Fruit fly (Drosophila melanogaster) whole organism, embryonic: ENCODE measurements around the gene hiro.

Experiments used
- Blimp-1 ChIP-seq: fragments of 200-800 bp; sonication (Bioruptor generic); optimal IDR thresholded peaks from 3 replicates; lab custom pipeline; 2018; ENCODE audit warnings: missing biosample characterization, missing genetic modification characterization, mild to moderate bottlenecking, moderate library complexity, missing genetic modification reagents
- CG10267 ChIP-seq: fragments of 200-800 bp; sonication (Bioruptor generic); optimal IDR thresholded peaks from 2 replicates; lab custom pipeline; 2018; ENCODE audit warnings: missing biosample characterization, mild to moderate bottlenecking, missing genetic modification characterization, moderate library complexity
- CG12219 ChIP-seq: fragments of 200-800 bp; sonication (Bioruptor generic); optimal IDR thresholded peaks from 3 replicates; lab custom pipeline; 2018; ENCODE audit warnings: missing biosample characterization, mild to moderate bottlenecking, missing genetic modification characterization
- CG12391 ChIP-seq: fragments of 200-800 bp; sonication (Bioruptor generic); optimal IDR thresholded peaks from 3 replicates; lab custom pipeline; 2018; ENCODE audit warnings: missing biosample characterization, mild to moderate bottlenecking, missing genetic modification characterization, moderate library complexity
- CG12744 ChIP-seq: fragments of 200-800 bp; sonication (Bioruptor generic); optimal IDR thresholded peaks from 2 replicates; lab custom pipeline; 2016; ENCODE audit warnings: missing biosample characterization, missing genetic modification characterization
- CG14710 ChIP-seq: fragments of 200-800 bp; sonication (Bioruptor generic); optimal IDR thresholded peaks from 3 replicates; lab custom pipeline; 2019; ENCODE audit warnings: missing biosample characterization, mild to moderate bottlenecking, missing genetic modification characterization, moderate library complexity
- CG15514 ChIP-seq: fragments of 200-800 bp; sonication (Bioruptor generic); optimal IDR thresholded peaks from 3 replicates; lab custom pipeline; 2017; ENCODE audit warnings: missing biosample characterization, missing genetic modification characterization, mild to moderate bottlenecking, moderate library complexity, missing genetic modification reagents
- CG15696 ChIP-seq: fragments of 200-800 bp; sonication (Bioruptor generic); optimal IDR thresholded peaks from 2 replicates; lab custom pipeline; 2019; ENCODE audit warnings: missing biosample characterization, mild to moderate bottlenecking, missing genetic modification characterization, moderate library complexity
- CG17328 ChIP-seq: fragments of 200-800 bp; sonication (Bioruptor generic); IDR thresholded peaks from 2 replicates; pipeline ENCODE4 v1.3.6; 2022; ENCODE audit warnings: missing biosample characterization, missing genetic modification characterization
- CG17361 ChIP-seq: fragments of 200-800 bp; sonication (Bioruptor generic); IDR thresholded peaks from 3 replicates; pipeline ENCODE4 v1.3.6; 2022; ENCODE audit warnings: missing biosample characterization, missing genetic modification characterization
- CG18262 ChIP-seq: fragments of 200-800 bp; optimal IDR thresholded peaks from 3 replicates; lab custom pipeline; 2019; ENCODE audit warnings: missing biosample characterization, mild to moderate bottlenecking, missing genetic modification characterization, moderate library complexity
- CG18476 ChIP-seq: fragments of 200-800 bp; sonication (Bioruptor generic); optimal IDR thresholded peaks from 2 replicates; lab custom pipeline; 2016; ENCODE audit warnings: missing biosample characterization, mild to moderate bottlenecking, missing genetic modification characterization
- CG18619 ChIP-seq: fragments of 200-800 bp; sonication (Bioruptor generic); optimal IDR thresholded peaks from 3 replicates; lab custom pipeline; 2017; ENCODE audit warnings: missing biosample characterization, mild to moderate bottlenecking, missing genetic modification characterization
- CG2129 ChIP-seq: fragments of 200-800 bp; sonication (Bioruptor generic); IDR thresholded peaks from 2 replicates; pipeline ENCODE4 v1.3.6; 2022; ENCODE audit warnings: missing biosample characterization, missing genetic modification characterization; ENCODE audit not compliant: partially characterized antibody
- CG33557 ChIP-seq: fragments of 200-800 bp; sonication (Bioruptor generic); optimal IDR thresholded peaks from 2 replicates; lab custom pipeline; 2019; ENCODE audit warnings: missing biosample characterization, mild to moderate bottlenecking, missing genetic modification characterization, moderate library complexity
- CG3726 ChIP-seq: fragments of 200-800 bp; sonication (Bioruptor generic); IDR thresholded peaks from 3 replicates; pipeline ENCODE4, ENCODE4 v1.3.6; 2022; ENCODE audit warnings: missing biosample characterization, missing genetic modification characterization
- CG4404 ChIP-seq: fragments of 200-800 bp; sonication (Bioruptor generic); IDR thresholded peaks from 2 replicates; pipeline ENCODE4 v1.3.6; 2022; ENCODE audit warnings: missing biosample characterization, missing genetic modification characterization
- CG4730 ChIP-seq: fragments of 200-800 bp; sonication (Bioruptor generic); IDR thresholded peaks from 2 replicates; pipeline ENCODE4 v1.3.6; 2022; ENCODE audit warnings: missing biosample characterization, missing genetic modification characterization
- CG8281 ChIP-seq: fragments of 200-800 bp; sonication (Bioruptor generic); optimal IDR thresholded peaks from 2 replicates; lab custom pipeline; 2018; ENCODE audit warnings: missing biosample characterization, mild to moderate bottlenecking, missing genetic modification characterization, moderate library complexity
- CG9797 ChIP-seq: fragments of 200-800 bp; sonication (Bioruptor generic); optimal IDR thresholded peaks from 3 replicates; lab custom pipeline; 2018; ENCODE audit warnings: missing biosample characterization, mild to moderate bottlenecking, missing genetic modification characterization
- CHES-1-like ChIP-seq: fragments of 200-800 bp; sonication (Bioruptor generic); optimal IDR thresholded peaks from 2 replicates; lab custom pipeline; 2016; ENCODE audit warnings: missing biosample characterization, missing genetic modification characterization
- D ChIP-seq, 2 experiments: fragments of 200-800 bp in 1 of 2; fragments of >200 bp in 1 of 2; sonication (Bioruptor generic) in 1 of 2; optimal IDR thresholded peaks; 2 replicates in 1 of 2; 3 replicates in 1 of 2; lab custom pipeline; 2017; ENCODE audit warnings: mild to moderate bottlenecking in 1 of 2, missing biosample characterization in 1 of 2, missing genetic modification characterization in 1 of 2, missing genetic modification reagents in 1 of 2
- D19A ChIP-seq: fragments of 200-800 bp; optimal IDR thresholded peaks from 3 replicates; lab custom pipeline; 2019; ENCODE audit warnings: missing biosample characterization, mild to moderate bottlenecking, missing genetic modification characterization, moderate library complexity
- Dip2 ChIP-seq: fragments of 200-800 bp; sonication (Bioruptor generic); IDR thresholded peaks from 2 replicates; pipeline ENCODE4 v1.3.6; 2022; ENCODE audit warnings: missing biosample characterization, missing genetic modification characterization
- Dp ChIP-seq: fragments of 200-800 bp; sonication (Bioruptor generic); optimal IDR thresholded peaks from 2 replicates; lab custom pipeline; 2018; ENCODE audit warnings: missing biosample characterization, mild to moderate bottlenecking, missing genetic modification characterization, moderate library complexity
- Drgx ChIP-seq: fragments of 200-800 bp; sonication (Bioruptor generic); IDR thresholded peaks from 2 replicates; pipeline ENCODE4 v1.3.6; 2022; ENCODE audit warnings: missing biosample characterization, missing genetic modification characterization
- Ets65A ChIP-seq: fragments of 200-800 bp; sonication (Bioruptor generic); peaks from one replicate; lab custom pipeline; 2016; ENCODE audit warnings: missing biosample characterization, missing genetic modification characterization
- HLH3B ChIP-seq: fragments of 200-800 bp; sonication (Bioruptor generic); IDR thresholded peaks from 2 replicates; pipeline ENCODE4 v1.3.6; 2022; ENCODE audit warnings: missing biosample characterization, missing genetic modification characterization
- Kr ChIP-seq: fragments of 200-800 bp; sonication (Bioruptor generic); optimal IDR thresholded peaks from 2 replicates; lab custom pipeline; 2017; ENCODE audit warnings: missing biosample characterization, mild to moderate bottlenecking, missing genetic modification characterization
- Oli ChIP-seq: fragments of 200-800 bp; sonication (Bioruptor generic); optimal IDR thresholded peaks from 2 replicates; lab custom pipeline; 2018; ENCODE audit warnings: missing biosample characterization, mild to moderate bottlenecking, missing genetic modification characterization, moderate library complexity
- cato ChIP-seq: fragments of 200-800 bp; sonication (Bioruptor generic); optimal IDR thresholded peaks from 2 replicates; lab custom pipeline; 2016; ENCODE audit warnings: missing biosample characterization, missing genetic modification characterization, borderline replicate concordance
- chm ChIP-seq: fragments of 200-800 bp; sonication (Bioruptor generic); IDR thresholded peaks from 2 replicates; pipeline ENCODE4 v1.3.6; 2022; ENCODE audit warnings: missing biosample characterization, missing genetic modification characterization
- dmrt11E ChIP-seq: fragments of 200-800 bp; sonication (Bioruptor generic); optimal IDR thresholded peaks from 3 replicates; lab custom pipeline; 2018; ENCODE audit warnings: missing biosample characterization, mild to moderate bottlenecking, missing genetic modification characterization, moderate library complexity
- grau ChIP-seq: fragments of 200-800 bp; optimal IDR thresholded peaks from 3 replicates; lab custom pipeline; 2019; ENCODE audit warnings: missing biosample characterization, mild to moderate bottlenecking, missing genetic modification characterization, moderate library complexity
- gsb-n ChIP-seq: fragments of 200-800 bp; sonication (Bioruptor generic); optimal IDR thresholded peaks from 3 replicates; lab custom pipeline; 2018; ENCODE audit warnings: missing biosample characterization, mild to moderate bottlenecking, missing genetic modification characterization
- inv ChIP-seq: fragments of 200-800 bp; sonication (Bioruptor generic); IDR thresholded peaks from 2 replicates; pipeline ENCODE4 v1.3.6; 2022; ENCODE audit warnings: missing biosample characterization, missing genetic modification characterization; ENCODE audit not compliant: partially characterized antibody
- jing ChIP-seq: fragments of 200-800 bp; sonication (Bioruptor generic); optimal IDR thresholded peaks from 2 replicates; lab custom pipeline; 2018; ENCODE audit warnings: missing biosample characterization, mild to moderate bottlenecking, missing genetic modification characterization
- lilli ChIP-seq: fragments of 200-800 bp; sonication (Bioruptor generic); optimal IDR thresholded peaks from 3 replicates; lab custom pipeline; 2016; ENCODE audit warnings: missing biosample characterization, missing genetic modification characterization
- nerfin-1 ChIP-seq: fragments of 200-800 bp; sonication (Bioruptor generic); optimal IDR thresholded peaks from 3 replicates; lab custom pipeline; 2019; ENCODE audit warnings: missing biosample characterization, mild to moderate bottlenecking, missing genetic modification characterization, moderate library complexity
- nom ChIP-seq: fragments of 200-800 bp; sonication (Bioruptor generic); optimal IDR thresholded peaks from 2 replicates; lab custom pipeline; 2017; ENCODE audit warnings: missing biosample characterization, missing genetic modification characterization, mild to moderate bottlenecking, moderate library complexity, missing genetic modification reagents
- phol ChIP-seq: fragments of 200-800 bp; sonication (Bioruptor generic); optimal IDR thresholded peaks from 3 replicates; lab custom pipeline; 2018; ENCODE audit warnings: missing biosample characterization, mild to moderate bottlenecking, missing genetic modification characterization, moderate library complexity
- sens ChIP-seq: fragments of 200-800 bp; sonication (Bioruptor generic); peaks from one replicate; lab custom pipeline; 2016; ENCODE audit warnings: missing biosample characterization, missing genetic modification characterization
- slou ChIP-seq: fragments of 200-800 bp; sonication (Bioruptor generic); optimal IDR thresholded peaks from 3 replicates; lab custom pipeline; 2016; ENCODE audit warnings: missing biosample characterization, missing genetic modification characterization
- stwl ChIP-seq: fragments of 200-800 bp; sonication (Bioruptor generic); optimal IDR thresholded peaks from 3 replicates; lab custom pipeline; 2018; ENCODE audit warnings: missing biosample characterization, mild to moderate bottlenecking, missing genetic modification characterization, moderate library complexity
- tap ChIP-seq: fragments of 200-800 bp; optimal IDR thresholded peaks from 3 replicates; lab custom pipeline; 2019; ENCODE audit warnings: missing biosample characterization, mild to moderate bottlenecking, missing genetic modification characterization, moderate library complexity
- tll ChIP-seq, 2 experiments: fragments of 200-800 bp in 1 of 2; fragments of >200 bp in 1 of 2; sonication (Bioruptor generic) in 1 of 2; optimal IDR thresholded peaks; 2 replicates each; lab custom pipeline; 2017 to 2019; ENCODE audit warnings: missing biosample characterization in 2 of 2, missing genetic modification characterization in 2 of 2, mild to moderate bottlenecking in 1 of 2, moderate library complexity in 1 of 2
- unpg ChIP-seq: fragments of 200-800 bp; sonication (Bioruptor generic); optimal IDR thresholded peaks from 3 replicates; lab custom pipeline; 2018; ENCODE audit warnings: missing biosample characterization, mild to moderate bottlenecking, missing genetic modification characterization, moderate library complexity

The hiro gene

dm6 chr3L:716078-716477, 28.3 kb upstream of the hiro start (continued):
- TF ChIP-seq stwl (tag; lab: Kevin White, UChicago) (no peak), HLH3B (GFP tag; lab: Robert Waterston, UW) (no peak), CG10267 (peak; percentile 40), D (optimal IDR thresholded peaks at IDR 0.05; lab: Kevin White, UChicago) (no peak), D (GFP tag; optimal IDR thresholded peaks at IDR 0.05; lab: Kevin White, UChicago) (peak; percentile 11), CG14710 (tag; lab: Kevin White, UChicago) (peak; percentile 43), dmrt11E (tag; lab: Kevin White, UChicago) (peak; percentile 51), inv (GFP tag; lab: Robert Waterston, UW) (no peak), CG18262 (peak; percentile 65), CG18619 (no peak), CG17361 (0 out of 3 replicates have a peak, but pooled peaks have one; percentile 17), grau (tag; lab: Kevin White, UChicago) (no peak), CG33557 (GFP tag; lab: Kevin White, UChicago) (peak; percentile 15), CG12391 (peak; percentile 32), jing (no peak), Oli (tag; lab: Kevin White, UChicago) (peak; percentile 5), sens (GFP tag; lab: Kevin White, UChicago) (peak; percentile 67), phol (tag; lab: Kevin White, UChicago) (peak; percentile 31), CG4404 (GFP tag; lab: Robert Waterston, UW) (no peak), CG15696 (peak; percentile 17), CG18476 (GFP tag; lab: Kevin White, UChicago) (no peak), D19A (tag; lab: Kevin White, UChicago) (peak; percentile 5)

dm6 chr3L:711839-712553, 24.2 kb upstream of the hiro start, which contains the start of gene CG13896:
Gene CG13896, minus strand, starts transcription at chr3L:711850.
- peak; percentile 21 for TF ChIP-seq CG9797 (GFP tag; lab: Kevin White, UChicago)
- TF ChIP-seq CG2129 (GFP tag; lab: Robert Waterston, UW), result peak; percentile 60
- TF ChIP-seq CG12744 (GFP tag; lab: Kevin White, UChicago), result peak; percentile 87
- TF ChIP-seq slou (GFP tag; lab: Kevin White, UChicago), result peak; percentile 75
- peak; percentile 86 for TF ChIP-seq CG17328 (GFP tag; lab: Robert Waterston, UW)
- peak; percentile 59 for TF ChIP-seq Dp (GFP tag; lab: Kevin White, UChicago)
- TF ChIP-seq Ets65A, result peak; percentile 100
- peak; percentile 57; the same call in 1 of the 2 replicates for TF ChIP-seq Drgx (GFP tag; lab: Robert Waterston, UW)
- peak; percentile 61 for TF ChIP-seq tap
- TF ChIP-seq Dip2 (GFP tag; lab: Robert Waterston, UW), result no peak
- TF ChIP-seq nerfin-1 (tag; lab: Kevin White, UChicago), result peak; percentile 36
- TF ChIP-seq CG4730 (GFP tag; lab: Robert Waterston, UW), result peak; percentile 82
- TF ChIP-seq inv (GFP tag; lab: Robert Waterston, UW), result no peak
- peak; percentile 86 for TF ChIP-seq chm (GFP tag; lab: Robert Waterston, UW)
- peak; percentile 84 for TF ChIP-seq CHES-1-like
- TF ChIP-seq CG3726 (GFP tag; lab: Robert Waterston, UW), result peak; percentile 54; the same call in 2 of the 3 replicates
- no peak for TF ChIP-seq Kr (GFP tag; lab: Kevin White, UChicago)
- TF ChIP-seq unpg, result peak; percentile 88
- peak; percentile 92 for TF ChIP-seq lilli (GFP tag; lab: Kevin White, UChicago)
- peak; percentile 69 for TF ChIP-seq HLH3B (GFP tag; lab: Robert Waterston, UW)
- TF ChIP-seq cato (GFP tag; lab: Kevin White, UChicago), result peak; percentile 76
- TF ChIP-seq CG15514 (GFP tag; lab: Kevin White, UChicago), result peak; percentile 80
- peak; percentile 66 for TF ChIP-seq CG12219
- TF ChIP-seq nom (GFP tag; lab: Kevin White, UChicago), result peak; percentile 55
- TF ChIP-seq Blimp-1, result peak; percentile 78
- TF ChIP-seq gsb-n (tag; lab: Kevin White, UChicago), result peak; percentile 78
- peak; percentile 34 for TF ChIP-seq CG8281 (tag; lab: Kevin White, UChicago)
- peak; percentile 96 for TF ChIP-seq sens (GFP tag; lab: Kevin White, UChicago)
- no peak for TF ChIP-seq tll (GFP tag; optimal IDR thresholded peaks at IDR 0.05; lab: Kevin White, UChicago)
